Worm (Caenorhabditis elegans) whole organism, late embryonic: Measurements from ENCODE around the gene Y60C6A.2.

Experiments
- C08G9.2 ChIP-seq: sonication (generic microtip); optimal IDR thresholded peaks from 2 replicates; lab custom pipeline; 2016; ENCODE audit warnings: mild to moderate bottlenecking, missing genetic modification characterization, moderate library complexity, missing compliant biosample characterization
- C38D4.7 ChIP-seq: fragments of 200-800 bp; sonication (Bioruptor generic); optimal IDR thresholded peaks from 2 replicates; lab custom pipeline; 2018; ENCODE audit warnings: mild to moderate bottlenecking, missing genetic modification characterization, moderate library complexity, missing compliant biosample characterization
- F13H6.1 ChIP-seq: sonication (generic microtip); optimal IDR thresholded peaks from 2 replicates; lab custom pipeline; 2016; ENCODE audit warnings: missing genetic modification characterization, missing compliant biosample characterization
- K02D7.2 ChIP-seq: sonication (generic microtip); optimal IDR thresholded peaks from 2 replicates; lab custom pipeline; 2017; ENCODE audit warnings: mild to moderate bottlenecking, missing genetic modification characterization, missing compliant biosample characterization
- ama-1 ChIP-seq: fragments of 150-350 bp; optimal IDR thresholded peaks from 2 replicates; lab custom pipeline; 2014
- ceh-14 ChIP-seq: sonication (generic microtip); optimal IDR thresholded peaks from 2 replicates; lab custom pipeline; 2016; ENCODE audit warnings: missing genotype, missing genetic modification characterization, missing compliant biosample characterization
- ceh-18 ChIP-seq: sonication (generic microtip); optimal IDR thresholded peaks from 2 replicates; lab custom pipeline; 2016; ENCODE audit warnings: missing genetic modification characterization, missing compliant biosample characterization
- ceh-19 ChIP-seq: fragments of 200-800 bp; sonication (Bioruptor generic); optimal IDR thresholded peaks from 2 replicates; lab custom pipeline; 2018; ENCODE audit warnings: mild to moderate bottlenecking, missing genetic modification characterization, missing compliant biosample characterization
- ceh-2 ChIP-seq: sonication (generic microtip); optimal IDR thresholded peaks from 2 replicates; lab custom pipeline; 2016; ENCODE audit warnings: missing genotype, missing genetic modification characterization, missing compliant biosample characterization
- ceh-24 ChIP-seq: sonication (generic microtip); optimal IDR thresholded peaks from 2 replicates; lab custom pipeline; 2016; ENCODE audit warnings: mild to moderate bottlenecking, missing genetic modification characterization, missing compliant biosample characterization
- ceh-31 ChIP-seq: sonication (generic microtip); optimal IDR thresholded peaks from 2 replicates; lab custom pipeline; 2016; ENCODE audit warnings: missing genetic modification characterization, missing compliant biosample characterization
- ceh-34 ChIP-seq: sonication (generic microtip); optimal IDR thresholded peaks from 2 replicates; lab custom pipeline; 2016; ENCODE audit warnings: mild to moderate bottlenecking, missing genetic modification characterization, missing compliant biosample characterization
- ceh-48 ChIP-seq: sonication (generic microtip); optimal IDR thresholded peaks from 2 replicates; lab custom pipeline; 2016; ENCODE audit warnings: missing genetic modification characterization, inconsistent platforms, missing compliant biosample characterization
- ceh-9 ChIP-seq: sonication (generic microtip); optimal IDR thresholded peaks from 2 replicates; lab custom pipeline; 2016; ENCODE audit warnings: mild to moderate bottlenecking, missing genetic modification characterization, inconsistent platforms, missing compliant biosample characterization
- che-1 ChIP-seq: sonication (generic microtip); optimal IDR thresholded peaks from 2 replicates; lab custom pipeline; 2016; ENCODE audit warnings: mild to moderate bottlenecking, missing genetic modification characterization, missing compliant biosample characterization
- dve-1 ChIP-seq: sonication (generic microtip); optimal IDR thresholded peaks from 2 replicates; lab custom pipeline; 2017; ENCODE audit warnings: antibody characterized with exemption, mild to moderate bottlenecking, missing genetic modification characterization, missing compliant biosample characterization
- elt-2 ChIP-seq: sonication (generic microtip); optimal IDR thresholded peaks from 2 replicates; lab custom pipeline; 2016; ENCODE audit warnings: missing genetic modification reagents, missing genetic modification characterization, missing compliant biosample characterization
- ets-4 ChIP-seq: sonication (generic microtip); optimal IDR thresholded peaks from 2 replicates; lab custom pipeline; 2016; ENCODE audit warnings: missing genetic modification characterization, missing compliant biosample characterization
- fax-1 ChIP-seq: sonication (generic microtip); optimal IDR thresholded peaks from 2 replicates; lab custom pipeline; 2016; ENCODE audit warnings: missing genotype, missing genetic modification characterization, missing compliant biosample characterization
- fkh-10 ChIP-seq: fragments of 150-350 bp; optimal IDR thresholded peaks from 2 replicates; lab custom pipeline; 2014; ENCODE audit warnings: missing biosample characterization, missing genetic modification reagents, missing genetic modification characterization
- gmeb-2 ChIP-seq: sonication (generic microtip); optimal IDR thresholded peaks from 2 replicates; lab custom pipeline; 2016; ENCODE audit warnings: missing genetic modification characterization, inconsistent platforms, missing compliant biosample characterization
- hlh-13 ChIP-seq: fragments of 200-800 bp; sonication (Bioruptor generic); optimal IDR thresholded peaks from 2 replicates; lab custom pipeline; 2018; ENCODE audit warnings: mild to moderate bottlenecking, missing genetic modification characterization, missing compliant biosample characterization
- hlh-15 ChIP-seq: sonication (generic microtip); optimal IDR thresholded peaks from 2 replicates; lab custom pipeline; 2016; ENCODE audit warnings: missing genetic modification characterization, missing compliant biosample characterization
- hlh-30 ChIP-seq: sonication (generic microtip); optimal IDR thresholded peaks from 2 replicates; lab custom pipeline; 2017; ENCODE audit warnings: antibody characterized with exemption, missing genetic modification characterization, missing compliant biosample characterization; ENCODE audit not compliant: insufficient read depth
- hlh-6 ChIP-seq: sonication (generic microtip); optimal IDR thresholded peaks from 2 replicates; lab custom pipeline; 2016; ENCODE audit warnings: missing genotype, missing genetic modification characterization, missing compliant biosample characterization
- madf-2 ChIP-seq: sonication (generic microtip); optimal IDR thresholded peaks from 2 replicates; lab custom pipeline; 2017; ENCODE audit warnings: missing genetic modification characterization, missing compliant biosample characterization
- nfya-1 ChIP-seq: sonication (generic microtip); optimal IDR thresholded peaks from 2 replicates; lab custom pipeline; 2017; ENCODE audit warnings: missing genetic modification characterization, mild to moderate bottlenecking, missing compliant biosample characterization, antibody characterized with exemption, moderate library complexity
- nhr-232 ChIP-seq: sonication (generic microtip); optimal IDR thresholded peaks from 2 replicates; lab custom pipeline; 2016; ENCODE audit warnings: missing genetic modification characterization, missing compliant biosample characterization
- pat-9 ChIP-seq: fragments of 200-800 bp; sonication (Bioruptor generic); optimal IDR thresholded peaks from 2 replicates; lab custom pipeline; 2018; ENCODE audit warnings: mild to moderate bottlenecking, missing genetic modification characterization, moderate library complexity, missing compliant biosample characterization
- pax-1 ChIP-seq: fragments of 150-350 bp; optimal IDR thresholded peaks from 2 replicates; lab custom pipeline; 2014; ENCODE audit warnings: missing biosample characterization, missing genetic modification characterization
- pros-1 ChIP-seq: fragments of 150-350 bp; optimal IDR thresholded peaks from 2 replicates; lab custom pipeline; 2014; ENCODE audit warnings: missing biosample characterization, missing genetic modification reagents, missing genetic modification characterization
- sox-4 ChIP-seq: sonication (generic microtip); optimal IDR thresholded peaks from 2 replicates; lab custom pipeline; 2017; ENCODE audit warnings: mild to moderate bottlenecking, missing genetic modification characterization, inconsistent platforms, missing compliant biosample characterization
- syd-9 ChIP-seq: sonication (generic microtip); optimal IDR thresholded peaks from 2 replicates; lab custom pipeline; 2016; ENCODE audit warnings: mild to moderate bottlenecking, missing genetic modification characterization, moderate library complexity, missing compliant biosample characterization
- tbx-2 ChIP-seq: sonication (generic microtip); optimal IDR thresholded peaks from 2 replicates; lab custom pipeline; 2016; ENCODE audit warnings: missing genetic modification characterization, missing compliant biosample characterization
- tbx-7 ChIP-seq: sonication (generic microtip); optimal IDR thresholded peaks from 2 replicates; lab custom pipeline; 2016; ENCODE audit warnings: missing genotype, missing genetic modification characterization, missing compliant biosample characterization
- unc-42 ChIP-seq: sonication (generic microtip); optimal IDR thresholded peaks from 2 replicates; lab custom pipeline; 2016; ENCODE audit warnings: missing genotype, missing genetic modification characterization, missing compliant biosample characterization
- unc-55 ChIP-seq: sonication (generic microtip); optimal IDR thresholded peaks from 2 replicates; lab custom pipeline; 2017; ENCODE audit warnings: missing biosample characterization, missing genetic modification reagents, missing genetic modification characterization
- unc-86 ChIP-seq: sonication (generic microtip); optimal IDR thresholded peaks from 2 replicates; lab custom pipeline; 2016; ENCODE audit warnings: missing genetic modification characterization, missing compliant biosample characterization

Y60C6A.2 gene

DNA sequence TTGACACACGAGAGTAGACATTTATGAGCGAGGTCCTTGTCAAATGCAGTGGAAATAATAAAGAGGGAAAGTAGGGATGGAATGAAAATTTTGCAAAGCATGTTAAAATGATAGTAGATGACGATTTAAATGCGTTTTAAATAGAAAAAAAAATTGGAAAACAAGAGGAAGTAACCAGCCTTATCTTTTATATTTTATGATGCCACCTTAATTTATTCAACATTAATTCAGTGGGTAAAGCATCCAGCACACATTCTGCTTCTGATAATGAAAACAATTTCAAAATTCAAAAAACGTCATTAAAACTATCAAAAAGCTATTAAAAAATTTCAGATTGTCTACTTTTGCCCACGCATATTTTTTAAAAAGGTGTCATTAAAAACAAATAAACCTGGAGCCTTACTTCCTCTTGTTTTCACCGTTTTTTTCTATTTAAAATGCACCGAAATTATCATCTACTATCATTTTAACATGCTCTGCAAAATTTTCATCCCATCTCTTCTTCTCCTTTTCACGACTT is at the start of gene Y60C6A.2, which contains the start of gene Y60C6A.3:
Y60C6A.2 (minus strand) TSS at position 101 of the 520 bp plus-strand sequence.
Y60C6A.3 (plus strand) TSS at position 470 of the 520 bp plus-strand sequence.
- TF ChIP-seq ceh-24 (tag; lab: Kevin White, UChicago) (no peak), madf-2 (tag; lab: Kevin White, UChicago) (no peak), fax-1 (no peak), C38D4.7 (GFP tag; lab: Kevin White, UChicago) (no peak), unc-86 (tag; lab: Kevin White, UChicago) (no peak), ama-1 (lab: Kevin White, UChicago) (no peak), gmeb-2 (no peak), ceh-9 (tag; lab: Kevin White, UChicago) (no peak)

DNA sequence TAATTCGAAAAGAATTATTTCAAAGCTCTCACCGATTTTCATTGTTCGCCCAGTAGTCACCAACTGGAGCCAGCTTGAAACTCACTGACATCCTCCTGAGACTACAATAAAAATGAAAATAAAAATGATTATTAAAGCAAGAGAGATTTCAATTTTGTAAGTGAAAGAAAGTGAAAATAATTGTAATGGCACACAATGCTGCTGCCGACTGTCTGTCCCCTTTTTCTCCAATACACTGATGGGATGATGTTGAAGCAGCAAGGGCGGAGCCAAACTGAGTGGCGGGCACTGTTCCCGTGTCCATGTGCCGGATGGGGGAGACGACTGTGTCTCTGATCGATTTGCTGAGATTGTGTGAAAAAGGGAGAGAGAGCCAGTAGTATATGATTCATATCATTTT is 49.0 kb upstream of the Y60C6A.2 start, which contains the start of gene C37H5.14:
C37H5.14 (minus strand) TSS at position 101 of the 400 bp plus-strand sequence.
- TF ChIP-seq dve-1 (tag; lab: Kevin White, UChicago) (no peak), ceh-24 (tag; lab: Kevin White, UChicago) (no peak), pax-1 (no peak), hlh-13 (GFP tag; lab: Kevin White, UChicago) (no peak), K02D7.2 (tag; lab: Kevin White, UChicago) (no peak), F13H6.1 (tag; lab: Kevin White, UChicago) (no peak), ceh-48 (no peak), sox-4 (tag; lab: Kevin White, UChicago) (no peak), hlh-6 (tag; lab: Kevin White, UChicago) (no peak), tbx-7 (no peak), che-1 (tag; lab: Kevin White, UChicago) (no peak), hlh-15 (tag; lab: Kevin White, UChicago) (no peak), ceh-14 (tag; lab: Kevin White, UChicago) (no peak), C08G9.2 (tag; lab: Kevin White, UChicago) (no peak)

DNA sequence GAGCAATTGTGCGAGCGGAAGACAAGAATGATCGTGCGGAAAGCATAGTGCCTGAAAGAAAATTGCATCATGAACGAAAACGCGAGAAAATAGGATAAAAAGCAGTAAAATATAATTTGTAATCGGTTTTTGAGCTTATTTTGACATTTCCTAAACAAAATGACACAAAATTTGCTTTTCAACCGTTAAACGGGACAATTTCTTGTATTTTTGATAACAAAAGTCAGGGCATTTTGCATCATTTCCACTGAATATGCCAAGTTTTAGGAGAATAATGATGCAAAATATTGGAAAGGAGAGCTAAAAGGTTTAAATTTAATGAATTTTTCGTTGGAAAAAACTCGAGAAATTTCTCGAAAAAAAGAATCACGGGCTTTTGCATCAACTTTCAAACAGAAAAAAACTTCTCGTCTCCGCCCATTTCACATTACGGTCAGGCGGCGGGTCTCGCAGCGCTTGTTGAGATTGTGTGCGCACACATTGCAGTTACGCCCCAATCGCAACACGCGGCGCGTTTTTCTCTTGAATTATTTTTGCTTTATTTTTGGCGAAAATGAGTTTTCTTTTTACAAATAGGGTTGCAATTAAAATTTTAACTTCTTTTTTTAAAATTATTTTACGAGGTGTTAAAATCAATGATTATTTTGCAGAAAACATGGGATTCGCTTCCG is 41.6 kb upstream of the Y60C6A.2 start, which contains the start of the genes hsp-6 and C37H5.5:
hsp-6 (minus strand) TSS at position 51 of the 671 bp plus-strand sequence.
C37H5.5 (plus strand) TSS at position 651 of the 671 bp plus-strand sequence.
- TF ChIP-seq ceh-14 (tag; lab: Kevin White, UChicago) (peak; percentile 10), tbx-2 (peak; percentile 59), unc-55 (GFP tag; lab: Kevin White, UChicago) (peak; percentile 14), pros-1 (tag; lab: Kevin White, UChicago) (no peak), ceh-2 (tag; lab: Kevin White, UChicago) (peak; percentile 30), F13H6.1 (tag; lab: Kevin White, UChicago) (peak; percentile 5), nfya-1 (tag; lab: Kevin White, UChicago) (peak; percentile 84), elt-2 (peak; percentile 38), nhr-232 (peak; percentile 10), ceh-34 (tag; lab: Kevin White, UChicago) (peak; percentile 39), ceh-18 (tag; lab: Kevin White, UChicago) (peak; percentile 69), syd-9 (peak; percentile 46), fkh-10 (GFP tag; lab: Kevin White, UChicago) (no peak), madf-2 (tag; lab: Kevin White, UChicago) (no peak), ceh-19 (GFP tag; lab: Kevin White, UChicago) (no peak), hlh-30 (tag; lab: Kevin White, UChicago) (peak; percentile 87), pax-1 (peak; percentile 65), pat-9 (no peak), ceh-31 (tag; lab: Kevin White, UChicago) (peak; percentile 67), ets-4 (tag; lab: Kevin White, UChicago) (peak; percentile 40), unc-42 (tag; lab: Kevin White, UChicago) (peak; percentile 52)
